Fruit fly (Drosophila melanogaster): Measurements from ENCODE around the gene Remo.
A peak's percentile ranks its signal among the peaks of the same experiment; 100 is the strongest.

The Remo gene

dm6 chrX:13302615-13303526, 15.0 kb downstream of the Remo start (continued):
- TF ChIP-seq trh (GFP tag; optimal IDR thresholded peaks at IDR 0.05) (no peak), BtbVII (GFP tag; optimal IDR thresholded peaks at IDR 0.05) (peak; percentile 45), slbo (GFP tag; IDR thresholded peaks at IDR 0.05) (peak; percentile 36; the same call in 1 of the 2 replicates), exex (tag; optimal IDR thresholded peaks at IDR 0.05) (peak; percentile 32), CG4360 (GFP tag; IDR thresholded peaks at IDR 0.05) (no peak), CG3995 (GFP tag; optimal IDR thresholded peaks at IDR 0.05) (no peak), schlank (tag; optimal IDR thresholded peaks at IDR 0.05) (no peak), row (GFP tag; IDR thresholded peaks at IDR 0.05) (peak; percentile 29; the same call in 2 of the 3 replicates), CG10321 (GFP tag; IDR thresholded peaks at IDR 0.05) (peak; percentile 69), ttk (GFP tag; IDR thresholded peaks at IDR 0.05) (peak; percentile 70), CG33213 (GFP tag; optimal IDR thresholded peaks at IDR 0.05) (no peak), ci (GFP tag; IDR thresholded peaks at IDR 0.05) (0 out of 3 replicates have a peak, but pooled peaks have one; percentile 25), Med (GFP tag) (peak; percentile 79), Pdp1 (GFP tag; optimal IDR thresholded peaks at IDR 0.05) (peak in 1 of 2 experiments; percentile 73), CG11093 (GFP tag; IDR thresholded peaks at IDR 0.05) (no peak), CG32532 (GFP tag; IDR thresholded peaks at IDR 0.05) (no peak; the same call in 1 of the 2 replicates), hth (optimal IDR thresholded peaks at IDR 0.05) (no peak), Rx (GFP tag; IDR thresholded peaks at IDR 0.05) (no peak), aop (GFP tag; IDR thresholded peaks at IDR 0.05) (no peak), CG1024 (GFP tag; IDR thresholded peaks at IDR 0.05) (no peak), sr (GFP tag; IDR thresholded peaks at IDR 0.05) (peak; percentile 74; the same call in 2 of the 3 replicates), CG34224 (GFP tag; IDR thresholded peaks at IDR 0.05; ENCODE audit: partially characterized antibody) (no peak; the same call in 2 of the 3 replicates), inv (GFP tag; IDR thresholded peaks at IDR 0.05; ENCODE audit: partially characterized antibody) (no peak), Dbx (GFP tag; IDR thresholded peaks at IDR 0.05) (no peak), ap (GFP tag; IDR thresholded peaks at IDR 0.05) (peak; percentile 28; the same call in 1 of the 2 replicates), Poxn (GFP tag; IDR thresholded peaks at IDR 0.05) (no peak), bbx (GFP tag; IDR thresholded peaks at IDR 0.05; ENCODE audit: partially characterized antibody) (0 out of 2 replicates have a peak, but pooled peaks have one; percentile 35), stc (GFP tag; IDR thresholded peaks at IDR 0.05) (no peak), pan (optimal IDR thresholded peaks at IDR 0.05) (no peak), pan (GFP tag; optimal IDR thresholded peaks at IDR 0.05 in 1 of 2, IDR thresholded peaks at IDR 0.05 in 1 of 2) (peak in 1 of 2 experiments; percentile 29), sug (tag; optimal IDR thresholded peaks at IDR 0.05) (peak; percentile 84), CG15696 (tag; optimal IDR thresholded peaks at IDR 0.05) (no peak), CG1647 (GFP tag; optimal IDR thresholded peaks at IDR 0.05) (no peak), cwo (GFP tag; optimal IDR thresholded peaks at IDR 0.05) (peak; percentile 89), dm (GFP tag; optimal IDR thresholded peaks at IDR 0.05) (no peak), az2 (GFP tag; optimal IDR thresholded peaks at IDR 0.05) (no peak), ham (GFP tag; IDR thresholded peaks at IDR 0.05) (no peak), CG10462 (GFP tag; optimal IDR thresholded peaks at IDR 0.05) (no peak), btn (GFP tag; optimal IDR thresholded peaks at IDR 0.05) (no peak), gt (GFP tag; IDR thresholded peaks at IDR 0.05) (no peak), CG17328 (GFP tag; IDR thresholded peaks at IDR 0.05) (no peak), CG42726 (GFP tag; IDR thresholded peaks at IDR 0.05; ENCODE audit: partially characterized antibody) (no peak), corto (GFP tag; optimal IDR thresholded peaks at IDR 0.05) (no peak), ATbp (GFP tag; optimal IDR thresholded peaks at IDR 0.05) (peak; percentile 8), ERR (GFP tag; optimal IDR thresholded peaks at IDR 0.05) (no peak), CG17361 (GFP tag; IDR thresholded peaks at IDR 0.05) (no peak), CG8281 (tag; optimal IDR thresholded peaks at IDR 0.05) (no peak), CG15514 (GFP tag; optimal IDR thresholded peaks at IDR 0.05) (no peak), Drgx (GFP tag; IDR thresholded peaks at IDR 0.05) (peak; percentile 44; the same call in 1 of the 2 replicates), mirr (GFP tag; optimal IDR thresholded peaks at IDR 0.05) (peak; percentile 54)
